Worm (Caenorhabditis elegans) whole organism, L4 larva: ENCODE results near the gene egl-19.

Experiments used
- T20F7.1 ChIP-seq: fragments of 200-800 bp; sonication (Bioruptor generic); optimal IDR thresholded peaks from 2 replicates; lab custom pipeline; 2018; ENCODE audit warnings: mild to moderate bottlenecking, missing genetic modification characterization, missing compliant biosample characterization
- ZK337.2 ChIP-seq: fragments of 200-800 bp; sonication (Bioruptor generic); IDR thresholded peaks from 2 replicates; pipeline ENCODE4 v1.3.6; 2022; ENCODE audit warnings: missing genetic modification reagents, missing genetic modification characterization, missing compliant biosample characterization
- ZK546.5 ChIP-seq, 2 experiments: sonication (generic microtip); optimal IDR thresholded peaks; 2 replicates each; lab custom pipeline; 2017; ENCODE audit warnings: missing biosample characterization in 2 of 2, missing genetic modification characterization in 2 of 2
- daf-12 ChIP-seq: fragments of 150-350 bp; optimal IDR thresholded peaks from 2 replicates; lab custom pipeline; 2014; ENCODE audit warnings: missing biosample characterization, missing genetic modification reagents, missing genetic modification characterization
- duxl-1 ChIP-seq: sonication (generic microtip); optimal IDR thresholded peaks from 2 replicates; lab custom pipeline; 2016; ENCODE audit warnings: mild to moderate bottlenecking, missing genetic modification characterization, moderate library complexity, missing compliant biosample characterization; ENCODE audit not compliant: poor library complexity
- egl-27 ChIP-seq: sonication (generic microtip); optimal IDR thresholded peaks from 3 replicates; lab custom pipeline; 2017; ENCODE audit warnings: missing biosample characterization, missing genetic modification reagents, missing genetic modification characterization
- fkh-10 ChIP-seq: fragments of 150-350 bp; optimal IDR thresholded peaks from 2 replicates; lab custom pipeline; 2014; ENCODE audit warnings: missing biosample characterization, missing genetic modification reagents, missing genetic modification characterization
- hmg-1.1 ChIP-seq: fragments of 200-800 bp; sonication (Bioruptor generic); IDR thresholded peaks from 2 replicates; pipeline ENCODE4 v1.3.6; 2022; ENCODE audit warnings: missing genetic modification reagents, missing genetic modification characterization, missing compliant biosample characterization
- lin-1 ChIP-seq: fragments of 200-800 bp; sonication (Bioruptor generic); IDR thresholded peaks from 2 replicates; pipeline ENCODE4 v1.3.6; 2022; ENCODE audit warnings: missing genetic modification reagents, missing genetic modification characterization, missing compliant biosample characterization
- mes-2 ChIP-seq: sonication (generic microtip); optimal IDR thresholded peaks from 2 replicates; lab custom pipeline; 2016; ENCODE audit warnings: missing genotype, mild to moderate bottlenecking, missing genetic modification characterization, missing compliant biosample characterization; ENCODE audit not compliant: poor library complexity, severe bottlenecking
- nhr-28 ChIP-seq: fragments of 150-350 bp; optimal IDR thresholded peaks from 2 replicates; lab custom pipeline; 2014; ENCODE audit warnings: missing biosample characterization, missing genetic modification characterization
- unc-62 ChIP-seq, 3 experiments: fragments of 150-350 bp in 1 of 3; sonication (generic microtip); optimal IDR thresholded peaks in 2 of 3; peaks in 1 of 3; 1 replicate in 1 of 3; 2 replicates in 2 of 3; lab custom pipeline; 2014 to 2017; ENCODE audit warnings: missing biosample characterization in 3 of 3, missing genetic modification characterization in 3 of 3, missing genetic modification reagents in 3 of 3, missing genotype in 1 of 3
- ztf-11 ChIP-seq: fragments of 150-350 bp; optimal IDR thresholded peaks from 2 replicates; lab custom pipeline; 2014; ENCODE audit warnings: missing biosample characterization, missing genetic modification characterization

ce11 chrIV:7460225-7460624 lies 54.8 kb downstream of the egl-19 start, which contains the start of gene F13B6.2:
- no peak for TF ChIP-seq ztf-11 (tag; lab: Kevin White, UChicago)
- TF ChIP-seq duxl-1 (tag; lab: Kevin White, UChicago), result no peak
- no peak for TF ChIP-seq nhr-28 (tag; lab: Kevin White, UChicago)
- no peak for TF ChIP-seq hmg-1.1 (GFP tag; lab: Robert Waterston, UW)
- TF ChIP-seq daf-12 (tag; lab: Kevin White, UChicago), result no peak
- no peak for TF ChIP-seq unc-62 (GFP tag; optimal IDR thresholded peaks at IDR 0.05 in 1 of 2; lab: Kevin White, UChicago)
- TF ChIP-seq unc-62 (tag; optimal IDR thresholded peaks at IDR 0.05; lab: Kevin White, UChicago), result no peak
- TF ChIP-seq egl-27 (tag; lab: Kevin White, UChicago), result no peak
- no peak for TF ChIP-seq T20F7.1
- TF ChIP-seq lin-1 (GFP tag; lab: Robert Waterston, UW), result no peak
- no peak for TF ChIP-seq mes-2 (tag; lab: Kevin White, UChicago)
- TF ChIP-seq ZK337.2 (GFP tag; lab: Robert Waterston, UW), result no peak
- TF ChIP-seq fkh-10 (GFP tag; lab: Kevin White, UChicago), result no peak
- no peak for TF ChIP-seq ZK546.5 (tag; optimal IDR thresholded peaks at IDR 0.05; lab: Kevin White, UChicago)
